Fruit fly (Drosophila melanogaster) whole organism, pupa: Measurements from ENCODE around the gene CG31715.

Experiments
- CG10348 ChIP-seq: fragments of 200-800 bp; sonication (Bioruptor generic); IDR thresholded peaks from 2 replicates; pipeline ENCODE4 v1.3.6; 2022; ENCODE audit warnings: missing biosample characterization, missing genetic modification characterization
- CG34367 ChIP-seq: fragments of 200-800 bp; sonication (Bioruptor generic); optimal IDR thresholded peaks from 2 replicates; lab custom pipeline; 2018; ENCODE audit warnings: missing biosample characterization, mild to moderate bottlenecking, missing genetic modification characterization
- CG9948 ChIP-seq: fragments of 200-800 bp; sonication (Bioruptor generic); optimal IDR thresholded peaks from 2 replicates; lab custom pipeline; 2018; ENCODE audit warnings: missing biosample characterization, mild to moderate bottlenecking, missing genetic modification characterization, moderate library complexity
- EcR ChIP-seq: fragments of 200-800 bp; sonication (Bioruptor generic); optimal IDR thresholded peaks from 3 replicates; lab custom pipeline; 2019; ENCODE audit warnings: missing biosample characterization, missing genetic modification characterization, mild to moderate bottlenecking, moderate library complexity, missing genetic modification reagents
- Pif1A ChIP-seq: fragments of 200-800 bp; sonication (Bioruptor generic); optimal IDR thresholded peaks from 3 replicates; lab custom pipeline; 2016; ENCODE audit warnings: missing biosample characterization, missing genetic modification characterization

DNA sequence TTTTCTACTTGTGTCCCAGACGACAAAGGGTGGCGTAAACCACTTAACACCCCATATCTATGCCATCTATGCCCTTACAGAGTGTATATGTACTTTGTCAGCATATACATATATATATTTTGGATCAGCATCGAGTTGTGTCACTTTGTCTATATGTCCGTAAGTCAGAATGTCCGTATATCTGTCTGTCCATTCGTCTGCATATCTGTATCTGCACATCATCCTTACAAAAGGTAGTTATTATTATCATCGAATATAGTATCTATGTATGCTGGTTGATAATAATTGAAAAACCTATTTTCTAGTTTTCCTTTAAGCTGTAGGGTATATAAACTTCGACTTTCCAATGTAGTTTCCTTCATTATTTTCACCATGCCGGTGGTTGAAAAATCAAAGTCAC, 9.7 kb downstream of the CG31715 start:
- TF ChIP-seq CG10348 (GFP tag; lab: Robert Waterston, UW) (no peak), CG34367 (tag; lab: Kevin White, UChicago) (no peak), Pif1A (GFP tag; lab: Kevin White, UChicago) (no peak), EcR (no peak), CG9948 (tag; lab: Kevin White, UChicago) (no peak)
